Worm (Caenorhabditis elegans) whole organism, midembryonic: ENCODE results near the gene R04D3.2.
A peak's percentile ranks its signal among the peaks of the same experiment; 100 is the strongest.

Experiments
- T22C8.4 ChIP-seq: fragments of 200-800 bp; sonication (Bioruptor generic); IDR thresholded peaks from 2 replicates; pipeline ENCODE4 v1.3.6; 2022; ENCODE audit warnings: missing genetic modification characterization, missing compliant biosample characterization
- cog-1 ChIP-seq: sonication (generic microtip); optimal IDR thresholded peaks from 2 replicates; lab custom pipeline; 2016; ENCODE audit warnings: missing genetic modification characterization, missing compliant biosample characterization
- flt-1 ChIP-seq: fragments of 200-800 bp; sonication (Bioruptor generic); IDR thresholded peaks from 2 replicates; pipeline ENCODE4 v1.3.6; 2022; ENCODE audit warnings: missing genetic modification characterization, missing compliant biosample characterization
- ztf-29 ChIP-seq: fragments of 200-800 bp; sonication (Bioruptor generic); IDR thresholded peaks from 2 replicates; pipeline ENCODE4 v1.3.6; 2022; ENCODE audit warnings: missing genetic modification reagents, missing genetic modification characterization, missing compliant biosample characterization

- TF ChIP-seq flt-1 (peak; percentile 92), T22C8.4 (peak; percentile 89), cog-1 (tag; lab: Kevin White, UChicago) (peak; percentile 44), ztf-29 (GFP tag; lab: Robert Waterston, UW) (peak; percentile 88)
These were observed 21.9 kb downstream of the R04D3.2 start for ce11 chrX:13264550-13264949.
